Worm (Caenorhabditis elegans) whole organism, midembryonic: Measurements from ENCODE around the gene srz-61.

Experiments used
- T22C8.4 ChIP-seq: fragments of 200-800 bp; sonication (Bioruptor generic); IDR thresholded peaks from 2 replicates; pipeline ENCODE4 v1.3.6; 2022; ENCODE audit warnings: missing genetic modification characterization, missing compliant biosample characterization
- flt-1 ChIP-seq: fragments of 200-800 bp; sonication (Bioruptor generic); IDR thresholded peaks from 2 replicates; pipeline ENCODE4 v1.3.6; 2022; ENCODE audit warnings: missing genetic modification characterization, missing compliant biosample characterization
- klf-2 ChIP-seq: fragments of 200-800 bp; sonication (Bioruptor generic); conservative IDR thresholded peaks from 2 replicates; pipeline ENCODE4 v1.3.6; 2022; ENCODE audit warnings: missing genetic modification reagents, missing genetic modification characterization, missing compliant biosample characterization
- ref-1 ChIP-seq: fragments of 200-800 bp; sonication (Bioruptor generic); conservative IDR thresholded peaks from 2 replicates; pipeline ENCODE4 v1.3.6; 2022; ENCODE audit warnings: missing genetic modification reagents, missing genetic modification characterization, missing compliant biosample characterization
- tab-1 ChIP-seq: fragments of 200-800 bp; sonication (Bioruptor generic); IDR thresholded peaks from 2 replicates; pipeline ENCODE4 v1.3.6; 2022; ENCODE audit warnings: missing genetic modification characterization, missing compliant biosample characterization
- ztf-23 ChIP-seq: fragments of 200-800 bp; sonication (Bioruptor generic); IDR thresholded peaks from 2 replicates; pipeline ENCODE4 v1.3.6; 2022; ENCODE audit warnings: missing genetic modification reagents, missing genetic modification characterization, missing compliant biosample characterization

DNA sequence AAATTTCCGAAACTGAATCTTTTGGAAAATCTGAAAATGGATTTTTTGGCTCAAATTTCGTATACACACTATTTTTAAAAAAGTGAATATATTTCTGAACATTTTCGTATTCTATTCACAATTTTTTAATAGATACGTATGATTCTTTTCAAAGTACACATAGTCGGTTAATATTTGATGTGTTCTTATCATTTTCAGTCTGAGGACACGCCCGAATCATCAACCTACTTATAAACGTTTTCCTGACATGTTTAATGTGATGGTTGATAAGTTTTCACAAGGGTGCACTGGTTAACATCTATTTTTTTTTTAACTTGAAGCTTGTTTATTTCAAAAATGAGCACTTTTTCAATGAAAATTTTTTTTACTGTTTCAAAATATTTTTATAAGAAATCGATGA, 43.6 kb downstream of the srz-61 start:
- no peak for TF ChIP-seq tab-1 (GFP tag; lab: Robert Waterston, UW)
- TF ChIP-seq flt-1 (GFP tag; lab: Robert Waterston, UW) = no peak
- TF ChIP-seq ref-1 = no peak
- no peak for TF ChIP-seq ztf-23 (GFP tag; lab: Robert Waterston, UW)
- TF ChIP-seq T22C8.4 (GFP tag; lab: Robert Waterston, UW) = no peak
- TF ChIP-seq klf-2 (GFP tag; lab: Robert Waterston, UW) = no peak
